Worm (Caenorhabditis elegans) whole organism, L4 larva: Measurements from ENCODE around the gene C02B4.3.

Experiments used
- F10B5.3 ChIP-seq: sonication (generic microtip); optimal IDR thresholded peaks from 2 replicates; lab custom pipeline; 2016; ENCODE audit warnings: mild to moderate bottlenecking, missing genetic modification characterization, missing compliant biosample characterization
- F26F4.8 ChIP-seq: fragments of 200-800 bp; sonication (Bioruptor generic); conservative IDR thresholded peaks from 2 replicates; pipeline ENCODE4 v1.3.6; 2022; ENCODE audit warnings: missing genetic modification characterization, missing compliant biosample characterization
- F37D6.2 ChIP-seq: sonication (generic microtip); optimal IDR thresholded peaks from 2 replicates; lab custom pipeline; 2016; ENCODE audit warnings: mild to moderate bottlenecking, missing genetic modification characterization, missing compliant biosample characterization
- Y48G9A.11 ChIP-seq: fragments of 200-800 bp; sonication (Bioruptor generic); IDR thresholded peaks from 2 replicates; pipeline ENCODE4 v1.3.6; 2022; ENCODE audit warnings: missing genetic modification reagents, missing genetic modification characterization, missing compliant biosample characterization
- aha-1 ChIP-seq: fragments of 150-350 bp; peaks from one replicate; lab custom pipeline; 2014; ENCODE audit warnings: missing biosample characterization, missing genetic modification characterization
- aly-2 ChIP-seq: sonication (generic microtip); optimal IDR thresholded peaks from 2 replicates; lab custom pipeline; 2018; ENCODE audit warnings: missing biosample characterization, missing genetic modification characterization
- ama-1 ChIP-seq: fragments of 150-350 bp; optimal IDR thresholded peaks from 2 replicates; lab custom pipeline; 2014; ENCODE audit warnings: inconsistent platforms, mixed read lengths
- ceh-44 ChIP-seq: fragments of 200-800 bp; sonication (Bioruptor generic); IDR thresholded peaks from 2 replicates; pipeline ENCODE4 v1.3.6; 2022; ENCODE audit warnings: missing genetic modification reagents, missing genetic modification characterization, missing compliant biosample characterization
- ceh-62 ChIP-seq: sonication (generic microtip); optimal IDR thresholded peaks from 2 replicates; lab custom pipeline; 2017; ENCODE audit warnings: missing biosample characterization, missing genetic modification characterization
- daf-16 ChIP-seq, 3 experiments: sonication (generic microtip); optimal IDR thresholded peaks; 2 replicates each; lab custom pipeline; 2016 to 2017; ENCODE audit warnings: missing genetic modification characterization in 3 of 3, missing genetic modification reagents in 3 of 3, mild to moderate bottlenecking in 2 of 3, missing compliant biosample characterization in 2 of 3, missing biosample characterization in 1 of 3, moderate library complexity in 1 of 3
- daf-8 ChIP-seq: fragments of 200-800 bp; sonication (Bioruptor generic); IDR thresholded peaks from 2 replicates; pipeline ENCODE4 v1.3.6; 2022; ENCODE audit warnings: missing genetic modification characterization, missing compliant biosample characterization
- dmd-6 ChIP-seq: fragments of 200-800 bp; sonication (Bioruptor generic); IDR thresholded peaks from 2 replicates; pipeline ENCODE4 v1.3.6; 2022; ENCODE audit warnings: missing genetic modification reagents, missing genetic modification characterization, missing compliant biosample characterization
- dve-1 ChIP-seq: sonication (generic microtip); optimal IDR thresholded peaks from 2 replicates; lab custom pipeline; 2017; ENCODE audit warnings: antibody characterized with exemption, mild to moderate bottlenecking, missing genetic modification characterization, missing compliant biosample characterization; ENCODE audit not compliant: insufficient read depth
- egl-43 ChIP-seq: fragments of 200-800 bp; sonication (Bioruptor generic); IDR thresholded peaks from 2 replicates; pipeline ENCODE4 v1.3.6; 2022; ENCODE audit warnings: missing genetic modification reagents, missing genetic modification characterization, missing compliant biosample characterization
- fkh-10 ChIP-seq: fragments of 150-350 bp; optimal IDR thresholded peaks from 2 replicates; lab custom pipeline; 2014; ENCODE audit warnings: missing biosample characterization, missing genetic modification reagents, missing genetic modification characterization
- hif-1 ChIP-seq, 2 experiments: sonication (generic microtip); optimal IDR thresholded peaks; 2 replicates each; lab custom pipeline; 2016 to 2017; ENCODE audit warnings: missing compliant biosample characterization in 2 of 2, missing genetic modification characterization in 2 of 2, missing genetic modification reagents in 2 of 2, missing genotype in 2 of 2, mild to moderate bottlenecking in 1 of 2
- hlh-11 ChIP-seq: fragments of 200-800 bp; sonication (Bioruptor generic); optimal IDR thresholded peaks from 2 replicates; lab custom pipeline; 2018; ENCODE audit warnings: mild to moderate bottlenecking, missing genetic modification characterization, missing compliant biosample characterization
- hlh-30 ChIP-seq: sonication (generic microtip); optimal IDR thresholded peaks from 2 replicates; lab custom pipeline; 2017; ENCODE audit warnings: antibody characterized with exemption, mild to moderate bottlenecking, missing genetic modification characterization, missing compliant biosample characterization; ENCODE audit not compliant: insufficient read depth
- hmg-1.1 ChIP-seq: fragments of 200-800 bp; sonication (Bioruptor generic); IDR thresholded peaks from 2 replicates; pipeline ENCODE4 v1.3.6; 2022; ENCODE audit warnings: missing genetic modification reagents, missing genetic modification characterization, missing compliant biosample characterization
- lin-1 ChIP-seq: fragments of 200-800 bp; sonication (Bioruptor generic); IDR thresholded peaks from 2 replicates; pipeline ENCODE4 v1.3.6; 2022; ENCODE audit warnings: missing genetic modification reagents, missing genetic modification characterization, missing compliant biosample characterization
- lin-15B ChIP-seq: fragments of 150-350 bp; sonication (generic microtip); optimal IDR thresholded peaks from 3 replicates; lab custom pipeline; 2014; ENCODE audit warnings: missing biosample characterization, missing genetic modification characterization
- lin-29 ChIP-seq: fragments of 200-800 bp; sonication (Bioruptor generic); IDR thresholded peaks from 2 replicates; pipeline ENCODE4 v1.3.6; 2022; ENCODE audit warnings: missing genetic modification reagents, missing genetic modification characterization, missing compliant biosample characterization
- lin-39 ChIP-seq: fragments of 150-350 bp; optimal IDR thresholded peaks from 2 replicates; lab custom pipeline; 2014; ENCODE audit warnings: missing biosample characterization, missing genetic modification reagents, missing genetic modification characterization
- madf-5 ChIP-seq, 2 experiments: fragments of 200-800 bp; sonication (Bioruptor generic); IDR thresholded peaks; 2 replicates each; pipeline ENCODE4 v1.3.6; 2022; ENCODE audit warnings: missing compliant biosample characterization in 2 of 2, missing genetic modification characterization in 2 of 2
- mdl-1 ChIP-seq, 2 experiments: fragments of 150-350 bp in 1 of 2; sonication (generic microtip) in 1 of 2; optimal IDR thresholded peaks; 2 replicates each; lab custom pipeline; 2014 to 2017; ENCODE audit warnings: missing biosample characterization in 2 of 2, missing genetic modification characterization in 2 of 2
- mep-1 ChIP-seq: fragments of 150-350 bp; sonication (generic microtip); optimal IDR thresholded peaks from 3 replicates; lab custom pipeline; 2014; ENCODE audit warnings: missing biosample characterization, missing genetic modification characterization
- mxl-3 ChIP-seq: fragments of 200-800 bp; sonication (Bioruptor generic); optimal IDR thresholded peaks from 2 replicates; lab custom pipeline; 2018; ENCODE audit warnings: mild to moderate bottlenecking, missing genetic modification characterization, missing compliant biosample characterization
- nhr-11 ChIP-seq: fragments of 150-350 bp; optimal IDR thresholded peaks from 2 replicates; lab custom pipeline; 2014; ENCODE audit warnings: missing biosample characterization, missing genetic modification characterization
- nhr-41 ChIP-seq: fragments of 200-800 bp; sonication (Bioruptor generic); IDR thresholded peaks from 2 replicates; pipeline ENCODE4 v1.3.6; 2022; ENCODE audit warnings: missing genetic modification reagents, missing genetic modification characterization, missing compliant biosample characterization
- nhr-42 ChIP-seq: fragments of 200-800 bp; sonication (Bioruptor generic); IDR thresholded peaks from 2 replicates; pipeline ENCODE4 v1.3.6; 2022; ENCODE audit warnings: missing genetic modification characterization, missing compliant biosample characterization
- pha-4 ChIP-seq, 2 experiments: fragments of 150-350 bp in 1 of 2; fragments of 200-800 bp in 1 of 2; sonication (Bioruptor generic) in 1 of 2; IDR thresholded peaks in 1 of 2; optimal IDR thresholded peaks in 1 of 2; 2 replicates each; pipeline versions ENCODE4 v1.3.6 to Lab custom; 2014 to 2022; ENCODE audit warnings: missing genetic modification characterization in 2 of 2, missing genetic modification reagents in 2 of 2, missing biosample characterization in 1 of 2, missing compliant biosample characterization in 1 of 2
- rbr-2 ChIP-seq: sonication (generic microtip); optimal IDR thresholded peaks from 2 replicates; lab custom pipeline; 2016; ENCODE audit warnings: missing genotype, missing genetic modification characterization, missing compliant biosample characterization
- set-16 ChIP-seq: fragments of 200-800 bp; sonication (Bioruptor generic); IDR thresholded peaks from 2 replicates; pipeline ENCODE4 v1.3.6; 2022; ENCODE audit warnings: missing genetic modification reagents, missing genetic modification characterization, missing compliant biosample characterization
- snpc-1.2 ChIP-seq: fragments of 200-800 bp; sonication (Bioruptor generic); IDR thresholded peaks from 2 replicates; pipeline ENCODE4 v1.3.6; 2022; ENCODE audit warnings: missing genetic modification reagents, missing genetic modification characterization, missing compliant biosample characterization
- snpc-4 ChIP-seq: fragments of 150-350 bp; optimal IDR thresholded peaks from 2 replicates; lab custom pipeline; 2014; ENCODE audit warnings: missing biosample characterization, missing genetic modification characterization
- unc-39 ChIP-seq: sonication (generic microtip); optimal IDR thresholded peaks from 2 replicates; lab custom pipeline; 2017; ENCODE audit warnings: missing biosample characterization, missing genetic modification characterization
- zip-11 ChIP-seq: fragments of 200-800 bp; sonication (Bioruptor generic); IDR thresholded peaks from 2 replicates; pipeline ENCODE4 v1.3.6; 2022; ENCODE audit warnings: missing genetic modification characterization, missing compliant biosample characterization
- ztf-11 ChIP-seq: fragments of 150-350 bp; optimal IDR thresholded peaks from 2 replicates; lab custom pipeline; 2014; ENCODE audit warnings: missing biosample characterization, missing genetic modification characterization

C02B4.3 gene

ce11 chrX:12630556-12630955 is 29.1 kb downstream of the C02B4.3 start (continued):
- no peak for TF ChIP-seq F37D6.2 (tag; lab: Kevin White, UChicago)
- TF ChIP-seq ama-1 (lab: Kevin White, UChicago), result no peak
- no peak for TF ChIP-seq ztf-11 (tag; lab: Kevin White, UChicago)
- no peak for TF ChIP-seq ceh-62 (tag; lab: Kevin White, UChicago)
- no peak for TF ChIP-seq ceh-44 (GFP tag; lab: Robert Waterston, UW)
- TF ChIP-seq nhr-42 (GFP tag; lab: Robert Waterston, UW), result no peak
- TF ChIP-seq snpc-1.2 (GFP tag; lab: Robert Waterston, UW), result 0 out of 2 replicates have a peak, but pooled peaks have one; percentile 12
- TF ChIP-seq lin-15B (tag; lab: Kevin White, UChicago), result no peak
- no peak for TF ChIP-seq lin-29
- TF ChIP-seq unc-39, result no peak
- no peak for TF ChIP-seq daf-8 (GFP tag; lab: Robert Waterston, UW)
- TF ChIP-seq hmg-1.1 (GFP tag; lab: Robert Waterston, UW), result peak; percentile 40
- 0 out of 2 replicates have a peak, but pooled peaks have one; percentile 23 for TF ChIP-seq nhr-41 (GFP tag; lab: Robert Waterston, UW)
- TF ChIP-seq F26F4.8 (GFP tag; lab: Robert Waterston, UW), result no peak
- TF ChIP-seq hlh-11, result peak; percentile 92
- TF ChIP-seq snpc-4 (tag; lab: Kevin White, UChicago), result no peak

- TF ChIP-seq hlh-30 (tag; lab: Kevin White, UChicago), result peak; percentile 38
- no peak for TF ChIP-seq aly-2 (tag; lab: Kevin White, UChicago)
- TF ChIP-seq madf-5 (GFP tag; IDR thresholded peaks at IDR 0.05; lab: Robert Waterston, UW), result no peak
- TF ChIP-seq daf-16 (GFP tag; optimal IDR thresholded peaks at IDR 0.05; lab: Kevin White, UChicago), result peak in 1 of 2 experiments; percentile 13
- TF ChIP-seq daf-16 (tag; optimal IDR thresholded peaks at IDR 0.05; lab: Kevin White, UChicago), result no peak
- no peak for TF ChIP-seq pha-4 (GFP tag; IDR thresholded peaks at IDR 0.05; lab: Robert Waterston, UW)
- peak; percentile 83 for TF ChIP-seq pha-4 (tag; optimal IDR thresholded peaks at IDR 0.05; lab: Kevin White, UChicago)
Measured at ce11 chrX:12630005-12630404, 29.6 kb downstream of the C02B4.3 start.

- peak; percentile 18 for TF ChIP-seq hlh-11
- peak; percentile 54; the same call in 1 of the 2 replicates for TF ChIP-seq egl-43 (GFP tag; lab: Robert Waterston, UW)
- peak; percentile 74 for TF ChIP-seq fkh-10
- TF ChIP-seq nhr-11, result no peak
- TF ChIP-seq hlh-30 (tag; lab: Kevin White, UChicago), result peak; percentile 77
- TF ChIP-seq F10B5.3, result no peak
- TF ChIP-seq rbr-2 (tag; lab: Kevin White, UChicago), result peak; percentile 22
- TF ChIP-seq lin-39 (tag; lab: Kevin White, UChicago), result no peak
- peak; percentile 87 for TF ChIP-seq aha-1 (tag; lab: Kevin White, UChicago)
- TF ChIP-seq mxl-3 (GFP tag; lab: Kevin White, UChicago), result peak; percentile 4
- no peak for TF ChIP-seq unc-39
- TF ChIP-seq set-16 (GFP tag; lab: Robert Waterston, UW), result peak; percentile 61
- no peak for TF ChIP-seq dve-1 (tag; lab: Kevin White, UChicago)
- TF ChIP-seq hmg-1.1 (GFP tag; lab: Robert Waterston, UW), result peak; percentile 71
- peak; percentile 33 for TF ChIP-seq mep-1 (tag; lab: Kevin White, UChicago)
- TF ChIP-seq zip-11 (GFP tag; lab: Robert Waterston, UW), result no peak
- TF ChIP-seq Y48G9A.11 (GFP tag; lab: Robert Waterston, UW), result peak; percentile 28; the same call in 1 of the 2 replicates
- TF ChIP-seq dmd-6 (GFP tag; lab: Robert Waterston, UW), result peak; percentile 8; the same call in 1 of the 2 replicates
- no peak for TF ChIP-seq F26F4.8 (GFP tag; lab: Robert Waterston, UW)
- 0 out of 2 replicates have a peak, but pooled peaks have one; percentile 19 for TF ChIP-seq lin-1
- peak in 1 of 2 experiments; percentile 18 for TF ChIP-seq hif-1 (tag; optimal IDR thresholded peaks at IDR 0.05; lab: Kevin White, UChicago)
- peak; percentile 63 to 84 for TF ChIP-seq mdl-1 (tag; optimal IDR thresholded peaks at IDR 0.05; lab: Kevin White, UChicago)
Measured at ce11 chrX:12629257-12629656, 30.4 kb downstream of the C02B4.3 start.
